Fruit fly (Drosophila melanogaster) whole organism, larva: ENCODE measurements around the gene CG7367.

ENCODE experiments used
- noc ChIP-seq: fragments of 200-800 bp; sonication (Bioruptor generic); optimal IDR thresholded peaks from 3 replicates; lab custom pipeline; 2019; ENCODE audit warnings: missing biosample characterization, mild to moderate bottlenecking, missing genetic modification characterization, moderate library complexity

CG7367 gene

DNA sequence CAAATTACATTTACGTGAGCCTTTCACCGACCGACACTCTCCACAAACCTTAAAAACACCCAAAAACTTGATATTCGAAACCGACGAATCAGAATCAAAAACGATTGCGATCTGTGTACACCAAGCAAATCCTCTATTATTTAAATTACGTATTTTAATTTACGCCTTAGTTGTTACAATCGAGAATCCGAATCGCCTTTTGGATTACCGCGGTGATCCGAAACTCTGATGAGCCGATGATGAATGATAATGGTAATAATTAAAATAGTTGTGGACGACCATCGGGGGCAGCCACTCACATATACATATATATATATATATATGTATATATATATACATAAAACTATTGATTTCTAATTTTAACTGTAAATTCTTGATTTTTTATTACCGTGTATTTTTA lies at the start of gene CG7367:
Gene CG7367 (minus strand): TSS at position 101 of the 400 bp plus-strand sequence.
- TF ChIP-seq noc = no peak

- peak; percentile 72 for TF ChIP-seq noc
Observed at dm6 chr2L:8088025-8088789, 48.6 kb upstream of the CG7367 start.

dm6 chr2L:8087468-8087789 lies 47.8 kb upstream of the CG7367 start:
- no peak for TF ChIP-seq noc

- TF ChIP-seq noc = peak; percentile 89
Observed at dm6 chr2L:8086736-8087467, 47.3 kb upstream of the CG7367 start.

- TF ChIP-seq noc = no peak
Observed at dm6 chr2L:8085466-8086164, 46.0 kb upstream of the CG7367 start.

- no peak for TF ChIP-seq noc
Observed at dm6 chr2L:8084349-8085203, 45.0 kb upstream of the CG7367 start.

DNA sequence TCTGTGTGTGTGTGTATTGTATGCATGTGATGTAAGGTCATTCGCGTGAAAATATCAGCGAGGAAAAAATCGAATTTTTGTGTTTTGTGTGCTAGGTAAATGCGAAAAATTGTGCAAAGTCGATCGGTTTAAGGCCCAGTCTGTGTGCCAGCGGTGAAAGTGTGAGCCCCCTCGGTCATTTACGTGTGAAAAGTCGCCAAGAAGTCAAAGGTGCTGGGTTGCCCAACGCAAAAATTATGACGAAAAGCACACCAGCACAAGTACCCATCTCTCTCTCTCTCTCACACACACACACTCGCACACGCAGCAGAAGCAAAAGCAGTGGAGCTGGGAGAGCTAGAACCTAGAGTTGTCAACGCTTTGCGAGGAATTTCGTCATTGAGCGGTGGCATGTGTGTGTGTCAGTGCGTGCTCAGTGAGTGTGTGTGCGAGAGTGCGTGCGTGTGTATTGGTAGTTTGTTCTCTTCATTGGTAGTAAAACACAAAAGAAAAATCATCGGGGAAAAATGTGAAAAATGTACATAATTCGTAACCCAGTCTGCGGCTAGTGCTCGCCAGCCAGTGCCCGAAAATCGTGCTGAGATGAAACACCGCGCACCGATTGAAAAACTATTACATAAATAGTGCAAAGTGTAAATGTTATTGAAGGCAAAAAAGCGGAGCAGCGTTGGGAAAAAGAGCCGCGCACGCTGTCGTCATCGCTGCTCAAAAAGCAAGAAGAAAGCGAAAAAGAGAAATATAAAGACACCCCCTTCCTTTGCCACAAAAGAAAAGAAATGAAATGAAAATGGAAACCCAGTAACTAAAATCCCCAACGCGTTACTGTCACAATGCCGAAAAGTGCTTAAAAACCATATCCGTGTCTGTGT lies 44.1 kb upstream of the CG7367 start:
- peak; percentile 57 for TF ChIP-seq noc

dm6 chr2L:8083413-8083426 lies 43.6 kb upstream of the CG7367 start, which contains the start of gene Bsg:
Gene Bsg, plus strand, starts transcription at chr2L:8083420.
- no peak for TF ChIP-seq noc

- no peak for TF ChIP-seq noc
Observed at dm6 chr2L:8082692-8083412, 43.3 kb upstream of the CG7367 start, which contains the start of gene Mcr. Gene Mcr, minus strand, starts transcription at chr2L:8082982.

DNA sequence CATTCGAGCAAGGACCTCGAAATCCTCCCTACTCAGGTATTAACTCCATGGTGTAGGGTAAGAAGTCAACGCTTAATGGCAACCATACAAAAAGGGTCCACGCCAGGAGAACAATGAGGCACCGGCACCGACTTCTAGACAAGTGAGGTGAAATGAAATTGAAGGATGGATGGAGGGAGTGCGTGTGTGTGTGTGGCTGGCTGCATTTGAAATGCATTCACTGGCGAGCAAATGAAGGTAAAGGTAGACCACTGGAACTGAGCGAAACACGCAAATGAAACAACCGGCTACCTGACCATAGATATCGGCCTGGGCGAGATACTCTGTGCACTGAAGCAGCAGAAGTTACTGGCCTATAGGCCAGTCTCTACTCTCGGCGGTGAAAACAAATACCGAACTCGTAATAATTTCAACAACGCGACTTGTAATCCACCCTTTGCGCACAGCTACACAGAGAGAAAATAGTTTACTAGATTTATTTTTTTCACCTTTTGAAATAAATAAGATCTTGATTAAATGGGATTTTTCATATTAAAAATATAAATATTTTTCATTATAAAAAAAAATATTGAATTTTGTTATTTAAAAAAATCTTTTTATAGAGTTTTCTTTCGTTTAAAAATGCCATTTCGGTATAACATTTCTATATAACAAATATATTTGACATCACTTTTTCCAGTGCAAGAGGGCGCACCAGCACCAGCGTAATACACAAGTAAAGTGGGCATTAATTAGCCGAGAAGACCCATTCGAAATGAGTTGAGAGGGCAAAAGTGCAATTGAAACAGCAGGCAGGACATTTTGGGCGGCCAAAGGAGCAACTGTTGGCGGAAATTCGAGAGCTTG lies 42.3 kb upstream of the CG7367 start:
- no peak for TF ChIP-seq noc

DNA sequence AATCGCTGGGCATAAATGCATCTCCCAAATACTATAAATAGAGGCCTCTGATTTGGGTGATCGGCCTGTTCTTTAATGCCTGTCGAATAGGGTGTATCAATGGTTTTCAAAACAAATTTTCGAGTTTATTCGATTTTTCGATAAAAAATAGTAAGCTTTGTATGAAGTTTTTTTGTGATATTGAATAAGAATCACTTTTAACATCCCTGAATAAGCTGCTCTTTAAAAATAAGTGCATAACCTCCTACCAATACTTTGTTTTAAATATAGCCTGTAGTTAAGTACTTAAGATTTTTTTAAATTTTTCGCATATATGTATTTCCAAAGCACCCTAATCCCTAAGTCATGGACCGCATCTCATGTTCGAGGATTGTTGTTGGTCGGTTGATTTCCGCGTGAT lies 41.1 kb upstream of the CG7367 start:
- no peak for TF ChIP-seq noc

DNA sequence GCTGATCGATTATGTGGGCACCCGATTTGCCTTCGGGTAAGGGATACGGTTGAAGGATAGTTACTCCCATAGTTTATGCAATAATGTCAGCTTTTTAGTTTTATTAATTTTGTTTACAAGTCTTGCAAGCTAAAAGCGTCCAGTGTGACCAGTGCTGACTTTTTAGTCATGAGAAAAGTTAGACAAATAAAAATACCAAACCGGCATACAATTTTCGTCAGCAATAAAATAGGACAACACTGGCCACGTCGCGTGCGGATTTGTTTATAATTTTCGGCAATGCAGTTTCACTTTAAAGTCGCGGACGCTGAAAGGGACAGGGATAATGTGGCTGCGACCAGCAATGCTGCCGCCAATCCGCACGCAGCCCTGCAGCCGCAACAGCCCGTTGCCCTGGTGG lies 33.1 kb upstream of the CG7367 start, which contains the start of the genes MED20 and Trf:
Gene MED20 (minus strand): TSS at position 157 of the 400 bp plus-strand sequence.
Gene Trf (plus strand): TSS at position 204 of the 400 bp plus-strand sequence.
- TF ChIP-seq noc = no peak

DNA sequence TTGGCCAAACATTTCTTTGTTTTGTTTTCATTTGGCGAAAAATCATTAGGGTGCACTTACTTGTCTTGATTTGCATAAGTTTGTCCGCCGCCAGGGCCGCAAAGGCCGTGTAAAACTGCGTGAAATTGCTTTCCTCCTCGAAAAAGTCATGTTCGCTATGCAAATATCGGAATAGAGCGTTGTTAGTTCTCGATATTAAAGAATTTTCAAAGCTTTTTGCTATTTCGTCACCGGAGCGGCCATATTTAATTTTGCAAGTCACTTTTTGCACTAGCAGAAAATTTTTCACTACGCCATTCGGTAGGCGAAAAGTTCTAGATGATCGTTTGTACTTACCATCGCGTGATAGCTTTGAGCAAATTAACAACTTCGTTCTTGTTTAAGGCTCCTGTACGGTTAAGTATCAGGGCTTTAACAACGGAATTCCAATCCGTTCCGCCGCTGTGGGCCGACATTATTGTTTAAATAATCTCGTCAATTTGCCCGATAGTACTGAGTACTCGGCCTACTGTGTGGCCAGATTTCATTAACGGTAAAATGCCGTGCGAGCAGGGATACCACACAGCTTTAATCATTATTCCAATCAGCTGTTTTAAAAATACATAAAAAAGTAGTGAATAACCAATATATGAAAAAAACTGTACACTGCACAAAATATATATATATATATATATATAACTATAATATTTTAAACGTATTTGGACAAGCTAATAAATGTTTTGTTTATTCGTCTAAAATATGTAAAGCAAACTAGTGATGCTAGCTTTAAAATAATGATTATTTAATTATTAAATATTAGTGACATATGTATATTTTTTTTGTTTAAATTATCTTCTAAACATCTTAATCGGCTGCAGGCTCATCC lies 31.8 kb upstream of the CG7367 start, which contains the start of gene poe:
Gene poe (minus strand): TSS at position 513 of the 865 bp plus-strand sequence.
- TF ChIP-seq noc = no peak
